Worm (Caenorhabditis elegans): ENCODE data around the gene srd-56.

The srd-56 gene

DNA sequence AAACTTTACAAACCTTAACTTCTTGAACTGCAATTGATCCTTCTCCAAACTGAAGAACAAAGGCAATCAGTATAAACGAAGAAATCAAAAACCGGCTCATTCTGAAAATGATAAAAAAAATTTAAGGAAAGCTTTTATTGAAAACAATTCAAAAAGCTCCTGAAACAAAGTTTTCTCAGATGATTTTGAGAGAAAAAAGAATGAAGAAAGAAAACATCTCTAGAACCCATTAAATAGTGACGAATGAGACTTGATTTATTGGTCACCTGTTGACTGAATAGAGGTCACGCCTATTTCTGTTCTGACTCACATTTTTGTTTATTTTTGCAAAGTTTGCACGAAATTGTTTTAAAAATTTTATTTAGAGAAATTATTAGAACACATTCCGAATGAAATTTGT lies 8.3 kb upstream of the srd-56 start, which contains the start of gene E04F6.8:
Gene E04F6.8, minus strand, starts transcription at position 101 of the 400 bp plus-strand sequence.
- no peak for TF ChIP-seq flh-1 (GFP tag; optimal IDR thresholded peaks at IDR 0.05)
- TF ChIP-seq zip-8 (tag; optimal IDR thresholded peaks at IDR 0.05) = no peak
- TF ChIP-seq elt-3 (tag; optimal IDR thresholded peaks at IDR 0.05) = no peak
- no peak for TF ChIP-seq pha-4 (tag; optimal IDR thresholded peaks at IDR 0.05)
- no peak for TF ChIP-seq elt-1 (tag; optimal IDR thresholded peaks at IDR 0.05; ENCODE audit: borderline replicate concordance, insufficient read depth)
- no peak for TF ChIP-seq mep-1 (tag; optimal IDR thresholded peaks at IDR 0.05)
- no peak for TF ChIP-seq ham-2 (GFP tag; optimal IDR thresholded peaks at IDR 0.05)
- TF ChIP-seq snpc-4 (tag; optimal IDR thresholded peaks at IDR 0.05) = no peak
- TF ChIP-seq sem-2 (GFP tag; optimal IDR thresholded peaks at IDR 0.05) = no peak
- no peak for TF ChIP-seq blmp-1 (tag; optimal IDR thresholded peaks at IDR 0.05)
- TF ChIP-seq nhr-237 (tag; optimal IDR thresholded peaks at IDR 0.05) = no peak

DNA sequence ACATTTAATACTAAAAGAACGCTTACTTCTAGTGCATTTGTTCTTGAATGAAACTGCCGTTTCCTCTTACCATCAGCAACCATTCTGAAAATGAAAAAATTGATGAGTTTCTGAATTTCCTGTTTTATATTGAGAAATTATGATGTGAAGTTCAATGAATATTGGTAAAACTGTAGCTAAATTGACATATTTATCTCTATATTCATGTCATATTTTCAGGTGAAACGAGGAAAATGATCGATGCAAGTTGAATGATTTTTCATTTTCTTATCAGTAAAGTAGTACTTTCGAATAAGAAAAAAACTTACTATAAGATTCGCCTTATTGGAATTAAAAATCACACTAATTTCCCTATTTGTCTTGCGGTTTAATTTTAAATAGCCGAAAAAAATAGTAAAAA lies 7.2 kb upstream of the srd-56 start, which contains the start of gene E04F6.15:
Gene E04F6.15, minus strand, starts transcription at position 101 of the 400 bp plus-strand sequence.
- TF ChIP-seq elt-1 (tag; optimal IDR thresholded peaks at IDR 0.05; ENCODE audit: borderline replicate concordance, insufficient read depth) (no peak), ceh-83 (GFP tag; optimal IDR thresholded peaks at IDR 0.05) (no peak), blmp-1 (tag; optimal IDR thresholded peaks at IDR 0.05) (no peak), cnd-1 (tag; optimal IDR thresholded peaks at IDR 0.05) (no peak), ceh-43 (GFP tag; optimal IDR thresholded peaks at IDR 0.05) (no peak), nhr-2 (tag; optimal IDR thresholded peaks at IDR 0.05) (no peak), sptf-1 (tag; optimal IDR thresholded peaks at IDR 0.05) (no peak), unc-120 (tag; optimal IDR thresholded peaks at IDR 0.05; ENCODE audit: poor library complexity, severe bottlenecking) (no peak), lsy-2 (tag; optimal IDR thresholded peaks at IDR 0.05) (no peak), mls-2 (tag; optimal IDR thresholded peaks at IDR 0.05) (no peak), M03D4.4 (tag; optimal IDR thresholded peaks at IDR 0.05) (no peak)

DNA sequence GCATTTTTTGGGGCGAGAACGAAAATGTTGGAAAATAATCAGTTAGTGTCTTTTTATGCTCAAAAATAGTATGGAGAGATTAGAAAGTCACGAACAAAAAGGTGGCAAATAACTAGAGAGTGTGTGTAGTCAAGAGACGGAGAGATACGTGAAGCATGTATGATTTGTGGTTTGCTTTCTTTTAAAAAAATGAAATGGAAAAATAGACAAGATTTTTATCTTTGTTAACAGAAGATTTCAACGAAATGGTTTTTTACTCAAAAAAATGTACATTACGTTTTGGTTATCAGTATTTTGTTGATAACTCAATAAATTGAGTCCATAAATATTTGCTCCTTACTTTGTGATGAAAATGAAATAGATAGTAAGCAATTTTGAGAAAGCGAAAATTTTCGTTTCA lies 5.2 kb upstream of the srd-56 start, which contains the start of gene dhs-7:
Gene dhs-7, minus strand, starts transcription at position 277 of the 400 bp plus-strand sequence.
- TF ChIP-seq zip-8 (tag; optimal IDR thresholded peaks at IDR 0.05) = no peak
- TF ChIP-seq bed-3 (GFP tag; optimal IDR thresholded peaks at IDR 0.05) = no peak

DNA sequence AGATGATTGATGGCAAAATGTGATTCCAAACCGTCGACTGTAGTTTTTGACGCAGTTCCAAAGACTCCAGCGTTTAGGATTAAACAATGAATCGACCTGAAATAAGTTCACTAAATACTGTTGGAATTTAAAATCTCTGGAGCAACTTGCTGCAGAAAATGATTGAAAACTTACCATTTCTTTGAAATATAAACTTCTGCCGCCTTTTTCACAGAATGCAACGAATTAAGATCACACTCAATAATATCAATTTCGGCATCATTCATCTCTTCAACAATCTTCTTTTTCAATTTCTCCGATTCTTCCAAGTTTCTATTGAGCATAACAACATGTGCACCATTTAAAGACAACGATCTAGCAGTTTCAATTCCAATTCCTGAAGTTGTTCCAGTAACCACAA lies 4.6 kb upstream of the srd-56 start:
- no peak for TF ChIP-seq bed-3 (GFP tag; optimal IDR thresholded peaks at IDR 0.05)
- TF ChIP-seq unc-62 (GFP tag; optimal IDR thresholded peaks at IDR 0.05) = no peak
- no peak for TF ChIP-seq elt-3 (tag; optimal IDR thresholded peaks at IDR 0.05)
- no peak for TF ChIP-seq lsy-2 (tag; optimal IDR thresholded peaks at IDR 0.05)
- TF ChIP-seq nhr-12 (tag; optimal IDR thresholded peaks at IDR 0.05) = no peak
- TF ChIP-seq mls-2 (tag; optimal IDR thresholded peaks at IDR 0.05) = no peak
- no peak for TF ChIP-seq zip-8 (tag; optimal IDR thresholded peaks at IDR 0.05)

DNA sequence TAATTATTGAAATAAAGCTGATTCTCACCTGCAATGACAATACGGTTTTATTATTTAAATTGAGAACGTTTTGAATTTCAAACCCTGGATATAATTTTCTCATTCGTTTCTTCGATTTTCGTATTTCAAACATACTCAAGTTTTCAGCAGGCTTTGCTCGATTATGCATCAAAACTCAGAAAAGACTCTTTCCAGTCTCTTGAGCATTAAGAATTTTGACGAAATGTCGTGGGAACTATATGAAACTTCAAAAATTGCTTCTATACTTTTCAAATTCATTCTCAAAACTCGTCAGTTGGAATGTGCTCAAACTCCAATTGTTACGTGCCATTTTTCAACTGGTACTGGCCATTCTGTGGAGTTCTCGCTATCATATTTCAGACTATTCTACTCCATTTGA lies 2.4 kb upstream of the srd-56 start, which contains the start of gene srd-59:
Gene srd-59, plus strand, starts transcription at position 301 of the 400 bp plus-strand sequence.
- TF ChIP-seq bed-3 (GFP tag; optimal IDR thresholded peaks at IDR 0.05) (no peak), unc-39 (tag; optimal IDR thresholded peaks at IDR 0.05) (no peak), M03D4.4 (tag; optimal IDR thresholded peaks at IDR 0.05) (no peak)

DNA sequence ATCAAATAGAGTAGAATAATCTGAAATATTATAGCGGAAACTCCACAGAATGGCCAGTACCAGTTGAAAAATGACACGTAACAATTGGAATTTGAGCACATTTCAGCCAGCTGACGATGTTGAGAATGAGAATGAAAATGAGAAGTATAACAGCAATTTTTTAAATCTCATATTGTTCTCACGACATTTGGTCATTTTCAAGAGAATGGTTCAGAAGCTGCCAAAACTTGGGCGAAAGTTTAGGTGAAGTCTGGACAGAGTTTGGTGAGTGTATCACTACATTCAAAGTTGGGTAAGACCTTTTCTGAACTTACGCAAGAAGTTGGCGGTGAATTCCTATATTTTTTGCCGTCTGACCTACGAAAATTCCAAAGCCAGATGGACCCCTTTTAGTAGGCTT lies 1.9 kb upstream of the srd-56 start, which contains the start of gene srd-58:
Gene srd-58, minus strand, starts transcription at position 101 of the 400 bp plus-strand sequence.
- TF ChIP-seq snpc-4 (tag; optimal IDR thresholded peaks at IDR 0.05) (no peak), ces-1 (GFP tag; optimal IDR thresholded peaks at IDR 0.05) (no peak), flh-1 (GFP tag; optimal IDR thresholded peaks at IDR 0.05) (no peak), blmp-1 (tag; optimal IDR thresholded peaks at IDR 0.05) (no peak), nhr-2 (tag; optimal IDR thresholded peaks at IDR 0.05) (no peak), sem-2 (GFP tag; optimal IDR thresholded peaks at IDR 0.05) (no peak), cnd-1 (tag; optimal IDR thresholded peaks at IDR 0.05) (no peak), nhr-76 (tag; optimal IDR thresholded peaks at IDR 0.05) (no peak), elt-3 (tag; optimal IDR thresholded peaks at IDR 0.05) (no peak), ztf-11 (tag; optimal IDR thresholded peaks at IDR 0.05) (no peak), lin-13 (tag; optimal IDR thresholded peaks at IDR 0.05) (no peak), unc-120 (tag; optimal IDR thresholded peaks at IDR 0.05; ENCODE audit: poor library complexity, severe bottlenecking) (no peak), tbx-8 (GFP tag; optimal IDR thresholded peaks at IDR 0.05) (no peak), lin-32 (GFP tag; optimal IDR thresholded peaks at IDR 0.05) (no peak), ham-2 (GFP tag; optimal IDR thresholded peaks at IDR 0.05) (no peak), sptf-1 (tag; optimal IDR thresholded peaks at IDR 0.05) (no peak)

All from whole organism, mixed stage, embryonic.